Worm (Caenorhabditis elegans) whole organism, young adult: ENCODE data around the gene tbc-6.

Experiments
- B0019.2 ChIP-seq: fragments of 200-800 bp; sonication (Bioruptor generic); conservative IDR thresholded peaks from 2 replicates; pipeline ENCODE4 v1.3.6; 2022; ENCODE audit warnings: missing genetic modification reagents, missing genetic modification characterization, missing compliant biosample characterization
- B0261.1 ChIP-seq: sonication (generic microtip); optimal IDR thresholded peaks from 2 replicates; lab custom pipeline; 2016; ENCODE audit warnings: mild to moderate bottlenecking, missing genetic modification characterization, moderate library complexity, missing compliant biosample characterization
- C17E4.6 ChIP-seq: fragments of 200-800 bp; sonication (Bioruptor generic); IDR thresholded peaks from 2 replicates; pipeline ENCODE4 v1.3.6; 2022; ENCODE audit warnings: missing genetic modification reagents, missing genetic modification characterization, missing compliant biosample characterization
- F10E7.11 ChIP-seq: sonication (generic microtip); optimal IDR thresholded peaks from 2 replicates; lab custom pipeline; 2017; ENCODE audit warnings: mild to moderate bottlenecking, missing genetic modification characterization, moderate library complexity, missing compliant biosample characterization
- F52B5.7 ChIP-seq: sonication (generic microtip); optimal IDR thresholded peaks from 2 replicates; lab custom pipeline; 2016; ENCODE audit warnings: mild to moderate bottlenecking, missing genetic modification characterization, missing compliant biosample characterization
- F55B11.4 ChIP-seq: sonication (generic microtip); optimal IDR thresholded peaks from 2 replicates; lab custom pipeline; 2016; ENCODE audit warnings: missing compliant biosample characterization, missing genetic modification characterization, borderline replicate concordance; ENCODE audit not compliant: insufficient read depth
- K11D2.4 ChIP-seq: fragments of 200-800 bp; sonication (Bioruptor generic); IDR thresholded peaks from 2 replicates; pipeline ENCODE4 v1.3.6; 2022; ENCODE audit warnings: missing genetic modification reagents, missing genetic modification characterization, missing compliant biosample characterization
- Y53G8AR.9 ChIP-seq: fragments of 200-800 bp; sonication (Bioruptor generic); conservative IDR thresholded peaks from 2 replicates; pipeline ENCODE4 v1.3.6; 2022; ENCODE audit warnings: missing genetic modification reagents, missing genetic modification characterization, missing compliant biosample characterization
- Y56A3A.18 ChIP-seq: fragments of 200-800 bp; sonication (Bioruptor generic); IDR thresholded peaks from 2 replicates; pipeline ENCODE4 v1.3.6; 2022; ENCODE audit warnings: missing genetic modification reagents, missing genetic modification characterization, missing compliant biosample characterization
- Y79H2A.3 ChIP-seq: fragments of 200-800 bp; sonication (Bioruptor generic); conservative IDR thresholded peaks from 2 replicates; pipeline ENCODE4 v1.3.6; 2022; ENCODE audit warnings: missing genetic modification reagents, missing genetic modification characterization, missing compliant biosample characterization
- aptf-2 ChIP-seq: fragments of 200-800 bp; sonication (Bioruptor generic); conservative IDR thresholded peaks from 2 replicates; pipeline ENCODE4 v1.3.6; 2022; ENCODE audit warnings: missing genetic modification reagents, missing genetic modification characterization, missing compliant biosample characterization
- attf-3 ChIP-seq: fragments of 200-800 bp; sonication (Bioruptor generic); conservative IDR thresholded peaks from 2 replicates; pipeline ENCODE4 v1.3.6; 2022; ENCODE audit warnings: missing genetic modification reagents, missing genetic modification characterization, missing compliant biosample characterization
- attf-5 ChIP-seq: fragments of 200-800 bp; sonication (Bioruptor generic); optimal IDR thresholded peaks from 2 replicates; lab custom pipeline; 2018; ENCODE audit warnings: mild to moderate bottlenecking, missing genetic modification characterization, missing compliant biosample characterization
- attf-6 ChIP-seq: fragments of 200-800 bp; sonication (Bioruptor generic); IDR thresholded peaks from 2 replicates; pipeline ENCODE4 v1.3.6; 2022; ENCODE audit warnings: missing genetic modification reagents, missing genetic modification characterization, missing compliant biosample characterization
- cebp-1 ChIP-seq, 2 experiments: fragments of 200-800 bp in 1 of 2; sonication (Bioruptor generic) in 1 of 2; sonication (generic microtip) in 1 of 2; IDR thresholded peaks in 1 of 2; optimal IDR thresholded peaks in 1 of 2; 2 replicates each; pipeline versions ENCODE4 v1.3.6 to Lab custom; 2017 to 2022; ENCODE audit warnings: missing compliant biosample characterization in 2 of 2, missing genetic modification characterization in 2 of 2, mild to moderate bottlenecking in 1 of 2, missing genetic modification reagents in 1 of 2, moderate library complexity in 1 of 2
- ceh-100 ChIP-seq: fragments of 200-800 bp; sonication (Bioruptor generic); IDR thresholded peaks from 2 replicates; pipeline ENCODE4 v1.3.6; 2022; ENCODE audit warnings: missing genetic modification reagents, missing genetic modification characterization, missing compliant biosample characterization
- ceh-27 ChIP-seq: fragments of 200-800 bp; sonication (Bioruptor generic); optimal IDR thresholded peaks from 2 replicates; lab custom pipeline; 2018; ENCODE audit warnings: mild to moderate bottlenecking, missing genetic modification characterization, moderate library complexity, missing compliant biosample characterization
- chd-7 ChIP-seq: sonication (generic microtip); optimal IDR thresholded peaks from 2 replicates; lab custom pipeline; 2016; ENCODE audit warnings: mild to moderate bottlenecking, missing genetic modification characterization, moderate library complexity, missing compliant biosample characterization
- dpff-1 ChIP-seq: sonication (generic microtip); optimal IDR thresholded peaks from 2 replicates; lab custom pipeline; 2017; ENCODE audit warnings: mild to moderate bottlenecking, missing genetic modification characterization, missing compliant biosample characterization
- efl-1 ChIP-seq: fragments of 150-350 bp; optimal IDR thresholded peaks from 2 replicates; lab custom pipeline; 2014; ENCODE audit warnings: missing biosample characterization, missing genetic modification reagents, missing genetic modification characterization
- ekl-4 ChIP-seq: fragments of 200-800 bp; sonication (Bioruptor generic); IDR thresholded peaks from 2 replicates; pipeline ENCODE4 v1.3.6; 2022; ENCODE audit warnings: missing genetic modification reagents, missing genetic modification characterization, missing compliant biosample characterization
- hmg-1.2 ChIP-seq: fragments of 200-800 bp; sonication (Bioruptor generic); IDR thresholded peaks from 2 replicates; pipeline ENCODE4 v1.3.6; 2022; ENCODE audit warnings: missing genetic modification reagents, missing genetic modification characterization, missing compliant biosample characterization
- hsf-1 ChIP-seq: fragments of 200-800 bp; sonication (Bioruptor generic); IDR thresholded peaks from 2 replicates; pipeline ENCODE4 v1.3.6; 2022; ENCODE audit warnings: missing genetic modification reagents, missing genetic modification characterization, missing compliant biosample characterization
- lag-1 ChIP-seq: fragments of 200-800 bp; sonication (Bioruptor generic); IDR thresholded peaks from 2 replicates; pipeline ENCODE4 v1.3.6; 2022; ENCODE audit warnings: missing genetic modification reagents, missing genetic modification characterization, missing compliant biosample characterization
- let-526 ChIP-seq: fragments of 200-800 bp; sonication (Bioruptor generic); IDR thresholded peaks from 2 replicates; pipeline ENCODE4 v1.3.6; 2022; ENCODE audit warnings: missing genetic modification reagents, missing genetic modification characterization, missing compliant biosample characterization
- let-607 ChIP-seq, 2 experiments: fragments of 200-800 bp in 1 of 2; sonication (Bioruptor generic) in 1 of 2; sonication (generic microtip) in 1 of 2; optimal IDR thresholded peaks; 2 replicates each; lab custom pipeline; 2016 to 2018; ENCODE audit warnings: mild to moderate bottlenecking in 2 of 2, missing compliant biosample characterization in 2 of 2, missing genetic modification characterization in 2 of 2, moderate library complexity in 2 of 2, missing genotype in 1 of 2
- madf-10 ChIP-seq: sonication (generic microtip); optimal IDR thresholded peaks from 2 replicates; lab custom pipeline; 2016; ENCODE audit warnings: mild to moderate bottlenecking, missing genetic modification characterization, missing compliant biosample characterization
- madf-6 ChIP-seq: fragments of 200-800 bp; sonication (Bioruptor generic); IDR thresholded peaks from 2 replicates; pipeline ENCODE4 v1.3.6; 2022; ENCODE audit warnings: missing genetic modification reagents, missing genetic modification characterization, missing compliant biosample characterization
- madf-8 ChIP-seq: fragments of 200-800 bp; sonication (Bioruptor generic); conservative IDR thresholded peaks from 2 replicates; pipeline ENCODE4 v1.3.6; 2022; ENCODE audit warnings: missing genetic modification reagents, missing genetic modification characterization, missing compliant biosample characterization
- mcd-1 ChIP-seq: fragments of 200-800 bp; sonication (Bioruptor generic); IDR thresholded peaks from 2 replicates; pipeline ENCODE4 v1.3.6; 2022; ENCODE audit warnings: missing genetic modification reagents, missing genetic modification characterization, missing compliant biosample characterization
- mel-28 ChIP-seq: sonication (generic microtip); optimal IDR thresholded peaks from 2 replicates; lab custom pipeline; 2016; ENCODE audit warnings: borderline replicate concordance, mild to moderate bottlenecking, missing genetic modification characterization, missing compliant biosample characterization
- nhr-179 ChIP-seq: sonication (generic microtip); optimal IDR thresholded peaks from 2 replicates; lab custom pipeline; 2016; ENCODE audit warnings: mild to moderate bottlenecking, missing genetic modification characterization, missing compliant biosample characterization
- nhr-80 ChIP-seq: sonication (generic microtip); optimal IDR thresholded peaks from 2 replicates; lab custom pipeline; 2016; ENCODE audit warnings: missing genetic modification characterization, missing compliant biosample characterization
- rcor-1 ChIP-seq: fragments of 200-800 bp; sonication (Bioruptor generic); IDR thresholded peaks from 2 replicates; pipeline ENCODE4 v1.3.6; 2022; ENCODE audit warnings: missing genetic modification reagents, missing genetic modification characterization, missing compliant biosample characterization
- repo-1 ChIP-seq: sonication (generic microtip); optimal IDR thresholded peaks from 2 replicates; lab custom pipeline; 2017; ENCODE audit warnings: mild to moderate bottlenecking, missing genetic modification characterization, missing compliant biosample characterization
- sdz-38 ChIP-seq: sonication (generic microtip); optimal IDR thresholded peaks from 2 replicates; lab custom pipeline; 2016; ENCODE audit warnings: missing genotype, missing genetic modification characterization, missing compliant biosample characterization
- snpc-4 ChIP-seq, 5 experiments: fragments of 150-350 bp in 1 of 5; sonication (generic microtip) in 4 of 5; optimal IDR thresholded peaks; 2 replicates each; lab custom pipeline; 2014 to 2018; ENCODE audit warnings: missing genetic modification characterization in 5 of 5, missing biosample characterization in 3 of 5, antibody characterized with exemption in 2 of 5, mild to moderate bottlenecking in 2 of 5, missing compliant biosample characterization in 2 of 5, missing genotype in 2 of 5, moderate library complexity in 2 of 5, missing genetic modification reagents in 1 of 5
- somi-1 ChIP-seq: fragments of 200-800 bp; sonication (Bioruptor generic); optimal IDR thresholded peaks from 2 replicates; lab custom pipeline; 2018; ENCODE audit warnings: mild to moderate bottlenecking, missing genetic modification characterization, missing compliant biosample characterization
- sptf-2 ChIP-seq: fragments of 200-800 bp; sonication (Bioruptor generic); optimal IDR thresholded peaks from 2 replicates; lab custom pipeline; 2018; ENCODE audit warnings: mild to moderate bottlenecking, missing genetic modification characterization, missing compliant biosample characterization
- tlf-1 ChIP-seq: fragments of 200-800 bp; sonication (Bioruptor generic); optimal IDR thresholded peaks from 2 replicates; lab custom pipeline; 2018; ENCODE audit warnings: mild to moderate bottlenecking, missing genetic modification characterization, missing compliant biosample characterization
- ztf-22 ChIP-seq: fragments of 200-800 bp; sonication (Bioruptor generic); optimal IDR thresholded peaks from 2 replicates; lab custom pipeline; 2018; ENCODE audit warnings: mild to moderate bottlenecking, missing genetic modification characterization, moderate library complexity, missing compliant biosample characterization
- ztf-26 ChIP-seq: sonication (generic microtip); optimal IDR thresholded peaks from 2 replicates; lab custom pipeline; 2017; ENCODE audit warnings: missing genetic modification characterization, missing compliant biosample characterization

The tbc-6 gene

DNA sequence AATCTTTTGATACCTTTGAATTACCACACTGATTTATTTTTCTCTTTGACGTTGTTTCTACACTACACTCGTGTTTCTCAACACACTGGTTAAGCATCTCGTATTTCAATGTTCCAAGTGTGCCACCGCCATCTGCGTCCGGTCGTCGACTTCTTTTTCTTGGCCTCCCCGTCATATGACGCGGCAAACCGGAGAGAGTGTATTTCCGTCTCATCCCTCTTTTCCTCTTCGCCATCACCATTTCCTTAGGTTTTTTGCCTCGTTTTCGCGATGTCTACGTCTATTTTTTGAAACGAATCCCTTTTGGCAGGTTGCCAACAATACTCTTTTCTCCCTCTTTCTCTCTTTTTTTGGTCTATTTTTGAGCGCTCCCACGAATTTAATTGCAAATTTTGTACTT is 8.9 kb upstream of the tbc-6 start:
- TF ChIP-seq F55B11.4 (tag; lab: Kevin White, UChicago) (no peak), ceh-27 (GFP tag; lab: Kevin White, UChicago) (peak; percentile 0), hmg-1.2 (peak; percentile 3; the same call in 1 of the 2 replicates), nhr-80 (tag; lab: Kevin White, UChicago) (peak; percentile 16), somi-1 (peak; percentile 22), cebp-1 (GFP tag; IDR thresholded peaks at IDR 0.05; lab: Robert Waterston, UW) (no peak), cebp-1 (tag; optimal IDR thresholded peaks at IDR 0.05; lab: Kevin White, UChicago) (peak; percentile 38), ztf-22 (GFP tag; lab: Kevin White, UChicago) (no peak)

DNA sequence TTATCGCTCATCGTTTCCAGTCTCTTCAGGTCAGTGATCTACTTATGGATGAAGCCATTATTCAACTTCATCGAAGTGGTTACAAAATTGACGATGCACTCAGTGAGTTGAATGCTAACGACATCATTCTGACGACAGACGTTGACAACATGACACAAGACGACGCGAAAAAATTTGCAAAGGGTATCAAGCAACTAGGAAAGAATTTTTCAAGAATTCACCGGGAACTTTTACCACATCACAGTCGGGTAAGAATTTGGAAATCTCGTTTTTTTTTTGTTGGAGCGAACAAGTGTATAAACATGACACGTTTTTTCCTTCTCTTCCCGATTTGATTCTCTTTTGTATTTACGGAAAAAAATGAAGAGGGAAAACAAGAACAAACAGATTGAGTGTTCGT is 7.3 kb upstream of the tbc-6 start:
- no peak for TF ChIP-seq Y56A3A.18 (GFP tag; lab: Robert Waterston, UW)
- TF ChIP-seq efl-1 (GFP tag; lab: Kevin White, UChicago): no peak
- TF ChIP-seq lag-1: no peak
- TF ChIP-seq repo-1: no peak
- no peak for TF ChIP-seq Y79H2A.3 (GFP tag; lab: Robert Waterston, UW)
- TF ChIP-seq madf-6 (GFP tag; lab: Robert Waterston, UW): no peak
- TF ChIP-seq ekl-4 (GFP tag; lab: Robert Waterston, UW): no peak
- TF ChIP-seq hsf-1: no peak
- TF ChIP-seq attf-5: no peak
- TF ChIP-seq let-526 (GFP tag; lab: Robert Waterston, UW): no peak
- no peak for TF ChIP-seq aptf-2
- TF ChIP-seq mel-28: no peak
- no peak for TF ChIP-seq B0019.2 (GFP tag; lab: Robert Waterston, UW)
- TF ChIP-seq let-607 (tag; optimal IDR thresholded peaks at IDR 0.05; lab: Kevin White, UChicago): no peak

DNA sequence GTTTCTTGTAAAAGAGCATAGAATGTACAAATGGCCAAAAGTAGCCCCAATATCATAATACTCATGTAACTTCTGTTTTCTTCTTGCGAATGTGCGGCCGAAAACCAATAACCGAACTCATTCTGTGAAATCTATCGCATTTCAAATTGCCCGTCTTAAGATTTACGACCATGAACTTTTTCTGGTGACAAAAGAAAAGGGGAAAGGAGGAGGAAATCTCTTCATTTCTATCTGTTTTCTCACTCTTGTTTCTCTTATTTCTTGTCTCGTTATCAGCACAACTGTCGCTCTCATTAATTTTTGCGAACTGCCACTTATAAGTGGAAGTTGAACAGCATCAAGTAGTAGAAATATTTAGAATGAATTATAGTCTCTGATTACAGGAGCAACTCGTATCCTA is 6.8 kb upstream of the tbc-6 start:
- peak; percentile 37 for TF ChIP-seq nhr-80 (tag; lab: Kevin White, UChicago)
- TF ChIP-seq chd-7: no peak

DNA sequence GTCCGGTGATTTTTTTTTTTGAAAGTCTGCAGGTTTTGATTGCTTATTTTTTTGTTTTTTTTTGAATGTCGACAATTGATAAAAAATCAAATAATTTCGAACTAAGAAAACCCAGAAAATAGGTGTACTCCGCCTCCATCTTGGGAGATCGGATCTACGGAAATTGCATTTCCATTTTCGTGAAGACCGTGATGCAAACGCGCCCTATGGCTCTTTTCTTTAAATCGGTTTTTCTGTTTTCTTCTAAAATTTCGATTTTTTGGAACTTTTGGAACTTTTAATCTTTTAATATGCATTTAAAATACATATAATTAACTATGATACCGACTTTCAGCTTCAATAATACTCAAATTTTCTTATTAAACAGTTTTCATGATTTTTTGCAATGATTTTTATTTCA is 5.9 kb upstream of the tbc-6 start:
- TF ChIP-seq ceh-100 (peak; percentile 86), snpc-4 (GFP tag; optimal IDR thresholded peaks at IDR 0.05; lab: Kevin White, UChicago) (no peak), snpc-4 (tag; optimal IDR thresholded peaks at IDR 0.05; lab: Kevin White, UChicago) (peak in 1 of 4 experiments; percentile 7), mcd-1 (GFP tag; lab: Robert Waterston, UW) (peak; percentile 55), madf-10 (tag; lab: Kevin White, UChicago) (no peak)
- TF ChIP-seq, all 124 proteins: peak for 3

DNA sequence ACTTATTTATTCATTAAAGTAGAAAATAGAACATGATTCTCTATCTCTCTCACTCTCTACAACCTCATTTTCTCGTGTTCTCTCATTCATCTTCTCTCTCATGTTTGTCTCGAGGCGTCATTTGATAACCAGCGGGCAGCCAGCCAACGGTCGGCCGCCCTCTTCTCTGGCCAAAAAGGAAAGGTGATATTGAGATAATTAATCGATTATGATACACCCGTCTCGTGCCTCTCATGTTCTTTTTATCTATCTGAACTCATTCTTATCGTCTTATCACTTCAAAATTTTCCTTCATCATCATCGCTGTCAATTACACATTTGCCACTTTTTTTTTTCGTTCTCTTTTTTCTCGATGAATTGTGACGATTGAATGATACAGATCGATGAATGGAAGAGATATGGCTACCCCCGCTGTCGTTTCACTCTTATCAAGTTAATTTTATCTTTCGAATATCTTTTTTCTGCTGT is 5.2 kb upstream of the tbc-6 start:
- TF ChIP-seq C17E4.6 (GFP tag; lab: Robert Waterston, UW): no peak
- no peak for TF ChIP-seq attf-6 (GFP tag; lab: Robert Waterston, UW)
- TF ChIP-seq Y53G8AR.9: no peak
- peak; percentile 87 for TF ChIP-seq ztf-26 (tag; lab: Kevin White, UChicago)
- TF ChIP-seq ceh-100: 0 out of 2 replicates have a peak, but pooled peaks have one; percentile 17
- no peak for TF ChIP-seq nhr-179 (tag; lab: Kevin White, UChicago)
- TF ChIP-seq sptf-2: peak; percentile 57
- TF ChIP-seq F52B5.7 (tag; lab: Kevin White, UChicago): no peak
- no peak for TF ChIP-seq madf-8 (GFP tag; lab: Robert Waterston, UW)
- no peak for TF ChIP-seq rcor-1 (GFP tag; lab: Robert Waterston, UW)
- no peak for TF ChIP-seq B0261.1
- peak; percentile 51 for TF ChIP-seq K11D2.4
- TF ChIP-seq F10E7.11 (tag; lab: Kevin White, UChicago): no peak
- no peak for TF ChIP-seq dpff-1 (tag; lab: Kevin White, UChicago)
- no peak for TF ChIP-seq sdz-38 (tag; lab: Kevin White, UChicago)
- TF ChIP-seq attf-3 (GFP tag; lab: Robert Waterston, UW): no peak
- TF ChIP-seq tlf-1: peak; percentile 58
